Worm (Caenorhabditis elegans) whole organism, midembryonic: Measurements from ENCODE around the gene T12C9.7.

Experiments used
- T22C8.4 ChIP-seq: fragments of 200-800 bp; sonication (Bioruptor generic); IDR thresholded peaks from 2 replicates; pipeline ENCODE4 v1.3.6; 2022; ENCODE audit warnings: missing genetic modification characterization, missing compliant biosample characterization
- cog-1 ChIP-seq: sonication (generic microtip); optimal IDR thresholded peaks from 2 replicates; lab custom pipeline; 2016; ENCODE audit warnings: missing genetic modification characterization, missing compliant biosample characterization
- flt-1 ChIP-seq: fragments of 200-800 bp; sonication (Bioruptor generic); IDR thresholded peaks from 2 replicates; pipeline ENCODE4 v1.3.6; 2022; ENCODE audit warnings: missing genetic modification characterization, missing compliant biosample characterization
- klf-2 ChIP-seq: fragments of 200-800 bp; sonication (Bioruptor generic); conservative IDR thresholded peaks from 2 replicates; pipeline ENCODE4 v1.3.6; 2022; ENCODE audit warnings: missing genetic modification reagents, missing genetic modification characterization, missing compliant biosample characterization
- med-1 ChIP-seq: sonication (generic microtip); optimal IDR thresholded peaks from 2 replicates; lab custom pipeline; 2017; ENCODE audit warnings: missing genetic modification characterization, mild to moderate bottlenecking, missing compliant biosample characterization, antibody characterized with exemption, missing genetic modification reagents; ENCODE audit not compliant: insufficient read depth
- ref-1 ChIP-seq: fragments of 200-800 bp; sonication (Bioruptor generic); conservative IDR thresholded peaks from 2 replicates; pipeline ENCODE4 v1.3.6; 2022; ENCODE audit warnings: missing genetic modification reagents, missing genetic modification characterization, missing compliant biosample characterization
- tab-1 ChIP-seq: fragments of 200-800 bp; sonication (Bioruptor generic); IDR thresholded peaks from 2 replicates; pipeline ENCODE4 v1.3.6; 2022; ENCODE audit warnings: missing genetic modification characterization, missing compliant biosample characterization
- ztf-23 ChIP-seq: fragments of 200-800 bp; sonication (Bioruptor generic); IDR thresholded peaks from 2 replicates; pipeline ENCODE4 v1.3.6; 2022; ENCODE audit warnings: missing genetic modification reagents, missing genetic modification characterization, missing compliant biosample characterization
- ztf-29 ChIP-seq: fragments of 200-800 bp; sonication (Bioruptor generic); IDR thresholded peaks from 2 replicates; pipeline ENCODE4 v1.3.6; 2022; ENCODE audit warnings: missing genetic modification reagents, missing genetic modification characterization, missing compliant biosample characterization

T12C9.7 gene

DNA sequence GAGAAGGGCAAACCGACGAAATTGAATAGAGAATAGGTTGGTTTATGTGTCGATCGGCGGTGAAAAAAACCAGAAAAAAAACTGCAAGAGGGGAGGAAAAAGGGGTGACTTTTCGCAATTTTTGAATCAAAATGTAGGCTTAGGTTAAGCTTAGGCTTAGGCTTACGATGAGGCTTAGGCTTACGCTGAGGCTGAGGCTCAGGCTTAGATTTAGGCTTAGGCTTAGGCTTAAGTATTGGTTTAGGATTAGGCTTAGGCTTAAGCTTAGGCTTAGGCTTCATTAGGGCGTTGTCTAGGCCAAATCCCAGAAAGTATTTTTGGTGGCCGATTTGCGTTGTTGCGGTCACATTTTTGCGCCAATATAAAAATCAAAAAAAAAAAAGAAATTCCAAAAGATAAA lies 5.9 kb downstream of the T12C9.7 start:
- no peak for TF ChIP-seq flt-1 (GFP tag; lab: Robert Waterston, UW)

DNA sequence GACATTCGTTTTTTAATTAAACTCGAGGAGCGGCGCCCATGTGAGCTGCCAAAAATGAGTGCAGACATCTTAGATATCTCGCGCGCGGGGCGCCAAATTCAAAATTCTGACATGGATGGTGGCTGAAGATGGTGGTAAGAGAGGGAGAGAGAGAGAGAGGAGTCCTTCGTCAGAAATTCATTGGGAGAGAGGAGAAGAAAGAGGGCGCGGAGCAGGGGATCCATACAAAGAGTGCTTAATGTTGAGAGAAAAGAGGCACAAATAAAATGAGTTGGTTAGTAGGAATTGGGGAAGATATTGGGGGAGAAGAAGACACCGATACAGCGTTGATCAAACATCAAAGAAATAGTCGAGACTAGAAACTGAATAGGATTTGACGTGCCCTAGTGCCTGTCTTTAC lies 7.3 kb downstream of the T12C9.7 start:
- TF ChIP-seq klf-2 (GFP tag; lab: Robert Waterston, UW) (no peak), med-1 (GFP tag; lab: Kevin White, UChicago) (no peak), ztf-29 (GFP tag; lab: Robert Waterston, UW) (no peak), ztf-23 (no peak), flt-1 (GFP tag; lab: Robert Waterston, UW) (no peak), cog-1 (tag; lab: Kevin White, UChicago) (no peak), tab-1 (GFP tag; lab: Robert Waterston, UW) (no peak), ref-1 (GFP tag; lab: Robert Waterston, UW) (no peak), T22C8.4 (no peak)

DNA sequence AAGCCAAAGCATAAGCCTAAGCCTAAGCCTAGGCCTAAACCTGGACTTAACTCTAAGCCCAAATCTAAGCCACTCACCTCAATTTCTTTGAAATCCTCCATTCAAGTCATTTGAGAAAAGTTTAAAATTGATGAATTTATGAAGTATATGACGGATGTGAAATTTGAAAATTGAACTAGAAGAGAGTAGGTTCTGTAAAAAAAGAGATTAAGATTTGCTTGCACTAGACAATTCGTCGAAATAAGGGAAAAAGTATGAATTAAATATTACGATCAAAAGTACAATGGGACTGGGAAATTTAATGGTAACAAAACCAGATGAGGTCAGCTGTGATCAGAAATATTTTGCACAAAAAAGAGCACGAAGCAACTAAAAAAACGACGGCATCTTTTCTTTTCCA lies 7.7 kb downstream of the T12C9.7 start, which contains the start of gene twk-2:
twk-2 (minus strand) TSS at position 101 of the 400 bp plus-strand sequence.
- TF ChIP-seq ztf-23 (no peak), med-1 (GFP tag; lab: Kevin White, UChicago) (no peak), ref-1 (GFP tag; lab: Robert Waterston, UW) (no peak), flt-1 (GFP tag; lab: Robert Waterston, UW) (no peak), klf-2 (GFP tag; lab: Robert Waterston, UW) (no peak), tab-1 (GFP tag; lab: Robert Waterston, UW) (no peak), T22C8.4 (no peak), cog-1 (tag; lab: Kevin White, UChicago) (no peak)

DNA sequence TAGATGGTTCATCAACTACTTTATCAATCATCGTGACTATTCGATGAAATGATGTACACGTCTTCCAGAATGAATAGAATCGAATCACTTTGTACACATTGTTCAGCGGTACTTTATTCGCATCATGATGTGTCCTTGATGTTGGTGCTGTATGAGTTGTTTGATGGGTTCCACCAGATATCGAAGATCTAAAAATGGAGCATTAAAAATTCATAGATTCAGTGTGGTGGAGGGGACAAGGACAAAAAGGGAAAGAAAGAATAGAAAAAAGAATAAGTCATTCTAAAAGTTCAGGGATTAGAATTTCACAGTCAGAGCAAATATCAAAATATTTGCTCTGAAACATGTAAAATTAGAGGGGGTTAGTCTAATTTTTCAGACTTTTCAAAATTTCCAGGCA lies 15.9 kb downstream of the T12C9.7 start:
- no peak for TF ChIP-seq tab-1 (GFP tag; lab: Robert Waterston, UW)
- no peak for TF ChIP-seq ztf-29 (GFP tag; lab: Robert Waterston, UW)
- no peak for TF ChIP-seq ztf-23
- TF ChIP-seq T22C8.4 = no peak
- TF ChIP-seq flt-1 (GFP tag; lab: Robert Waterston, UW) = no peak
- no peak for TF ChIP-seq ref-1 (GFP tag; lab: Robert Waterston, UW)
- TF ChIP-seq med-1 (GFP tag; lab: Kevin White, UChicago) = no peak
- no peak for TF ChIP-seq cog-1 (tag; lab: Kevin White, UChicago)
- TF ChIP-seq klf-2 (GFP tag; lab: Robert Waterston, UW) = no peak

DNA sequence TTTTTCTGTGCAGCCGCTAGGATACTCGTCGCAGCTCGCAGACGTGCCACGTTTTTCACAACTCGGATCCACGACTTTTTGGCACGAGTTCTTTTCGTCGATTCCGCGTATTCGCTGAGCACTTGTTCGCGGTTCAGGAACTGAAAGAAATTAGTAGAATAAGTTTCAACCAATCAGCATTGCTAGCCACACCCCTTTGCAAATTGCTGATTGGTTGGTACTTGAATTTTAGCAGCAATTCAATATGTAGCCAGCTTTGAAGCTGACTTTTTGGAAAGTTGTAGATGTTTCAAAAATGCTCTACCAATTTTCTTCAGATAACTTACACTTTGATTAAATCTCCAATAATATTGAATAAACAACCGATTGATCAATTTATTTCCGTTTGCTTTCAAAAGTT lies 19.5 kb downstream of the T12C9.7 start:
- TF ChIP-seq flt-1 (GFP tag; lab: Robert Waterston, UW) = no peak
- TF ChIP-seq ztf-29 (GFP tag; lab: Robert Waterston, UW) = no peak
- TF ChIP-seq tab-1 (GFP tag; lab: Robert Waterston, UW) = no peak
- TF ChIP-seq T22C8.4 = no peak
- TF ChIP-seq klf-2 (GFP tag; lab: Robert Waterston, UW) = no peak
- TF ChIP-seq med-1 (GFP tag; lab: Kevin White, UChicago) = no peak
- TF ChIP-seq ref-1 (GFP tag; lab: Robert Waterston, UW) = no peak
- TF ChIP-seq ztf-23 = no peak
- no peak for TF ChIP-seq cog-1 (tag; lab: Kevin White, UChicago)

DNA sequence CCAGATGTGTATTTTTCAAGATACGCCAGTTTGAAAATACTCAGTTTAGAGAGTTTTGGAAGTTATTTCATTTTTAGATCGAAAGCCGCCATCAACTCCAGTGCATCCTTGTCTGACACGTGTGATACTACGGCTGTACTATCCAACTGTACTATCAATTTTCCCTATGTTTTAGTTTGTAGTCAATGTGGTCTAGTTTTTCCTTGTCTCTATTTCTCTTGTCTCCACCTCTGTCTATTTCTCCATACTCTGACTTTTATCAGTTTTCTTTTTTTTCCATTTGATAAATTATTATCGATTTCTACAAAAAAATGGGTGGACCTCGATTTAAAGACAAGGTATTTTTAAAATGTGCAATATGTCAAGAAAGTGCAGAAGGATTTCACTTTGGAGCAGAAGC lies 22.1 kb downstream of the T12C9.7 start, which contains the start of gene nhr-16:
nhr-16 (plus strand) TSS at position 205 of the 400 bp plus-strand sequence.
- TF ChIP-seq ref-1 (GFP tag; lab: Robert Waterston, UW) = no peak
- TF ChIP-seq ztf-23 = no peak
- TF ChIP-seq cog-1 (tag; lab: Kevin White, UChicago) = no peak
- TF ChIP-seq T22C8.4 = no peak

DNA sequence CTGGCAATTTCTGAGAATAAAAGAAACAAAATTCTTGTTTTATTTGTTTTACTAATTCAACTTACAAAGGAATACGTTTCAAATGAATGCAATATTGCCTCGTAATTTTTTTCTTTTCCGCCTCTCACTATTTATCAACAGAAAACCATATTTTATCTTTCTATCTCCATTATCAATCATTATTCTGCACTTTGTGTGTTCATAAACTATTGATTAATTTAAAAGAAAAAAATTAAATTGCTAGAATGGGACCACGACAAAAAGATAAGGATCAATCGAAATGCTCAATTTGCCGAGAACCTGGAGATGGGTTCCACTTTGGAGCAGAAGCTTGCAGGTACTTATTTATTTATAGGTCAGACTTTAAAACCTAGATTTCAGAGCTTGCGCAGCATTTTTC lies 25.6 kb downstream of the T12C9.7 start, which contains the start of gene nhr-273:
nhr-273 (plus strand) TSS at position 167 of the 400 bp plus-strand sequence.
- TF ChIP-seq ref-1 (GFP tag; lab: Robert Waterston, UW) (no peak), med-1 (GFP tag; lab: Kevin White, UChicago) (no peak), flt-1 (GFP tag; lab: Robert Waterston, UW) (no peak), ztf-29 (GFP tag; lab: Robert Waterston, UW) (no peak), tab-1 (GFP tag; lab: Robert Waterston, UW) (no peak), ztf-23 (no peak), klf-2 (GFP tag; lab: Robert Waterston, UW) (no peak), T22C8.4 (no peak)

DNA sequence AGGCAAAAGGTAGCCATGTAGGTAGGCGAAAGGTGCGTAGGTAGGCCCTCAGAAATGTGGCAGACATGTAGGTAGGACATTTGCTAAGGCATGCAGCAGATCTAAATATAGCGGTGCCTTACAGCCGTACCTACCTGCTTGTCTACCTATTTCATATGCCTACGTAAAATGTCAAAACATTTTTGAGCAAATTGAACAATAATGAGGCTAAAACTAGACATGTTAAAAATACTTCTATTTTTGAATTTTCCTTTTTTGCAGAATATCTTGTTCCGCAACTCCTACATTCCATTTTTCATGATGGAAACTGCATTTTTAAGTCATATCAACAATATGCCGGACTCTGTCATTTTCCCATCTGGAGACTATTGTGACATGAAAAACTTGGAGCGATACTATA lies 26.5 kb downstream of the T12C9.7 start:
- TF ChIP-seq ztf-23 (no peak), ref-1 (GFP tag; lab: Robert Waterston, UW) (no peak), tab-1 (GFP tag; lab: Robert Waterston, UW) (no peak), ztf-29 (GFP tag; lab: Robert Waterston, UW) (no peak), flt-1 (GFP tag; lab: Robert Waterston, UW) (no peak), T22C8.4 (no peak), med-1 (GFP tag; lab: Kevin White, UChicago) (no peak), klf-2 (GFP tag; lab: Robert Waterston, UW) (no peak), cog-1 (tag; lab: Kevin White, UChicago) (no peak)

DNA sequence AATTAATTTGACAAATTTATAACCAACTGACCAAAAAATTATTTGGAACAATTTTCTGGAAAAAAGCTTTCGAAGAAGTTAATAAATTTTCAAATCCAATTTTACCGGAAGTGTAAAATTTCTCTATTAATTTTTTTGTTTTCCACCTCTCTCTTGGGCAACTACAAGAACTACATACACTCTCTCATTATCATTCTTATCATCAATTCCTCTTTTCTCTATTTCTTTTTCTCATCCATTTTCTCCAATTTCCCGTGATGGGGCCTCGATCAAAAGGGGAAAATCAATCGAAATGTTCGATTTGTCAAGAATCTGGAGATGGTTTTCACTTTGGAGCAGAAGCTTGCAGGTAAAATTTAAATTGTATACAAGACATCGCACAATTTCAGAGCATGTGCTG lies 27.6 kb downstream of the T12C9.7 start, which contains the start of gene nhr-109:
nhr-109 (plus strand) TSS at position 222 of the 400 bp plus-strand sequence.
- TF ChIP-seq flt-1 (GFP tag; lab: Robert Waterston, UW) = no peak
- TF ChIP-seq med-1 (GFP tag; lab: Kevin White, UChicago) = no peak
- no peak for TF ChIP-seq ref-1 (GFP tag; lab: Robert Waterston, UW)
- TF ChIP-seq ztf-23 = no peak
- TF ChIP-seq tab-1 (GFP tag; lab: Robert Waterston, UW) = no peak
- TF ChIP-seq ztf-29 (GFP tag; lab: Robert Waterston, UW) = no peak
- TF ChIP-seq cog-1 (tag; lab: Kevin White, UChicago) = no peak
- TF ChIP-seq klf-2 (GFP tag; lab: Robert Waterston, UW) = no peak
- no peak for TF ChIP-seq T22C8.4

DNA sequence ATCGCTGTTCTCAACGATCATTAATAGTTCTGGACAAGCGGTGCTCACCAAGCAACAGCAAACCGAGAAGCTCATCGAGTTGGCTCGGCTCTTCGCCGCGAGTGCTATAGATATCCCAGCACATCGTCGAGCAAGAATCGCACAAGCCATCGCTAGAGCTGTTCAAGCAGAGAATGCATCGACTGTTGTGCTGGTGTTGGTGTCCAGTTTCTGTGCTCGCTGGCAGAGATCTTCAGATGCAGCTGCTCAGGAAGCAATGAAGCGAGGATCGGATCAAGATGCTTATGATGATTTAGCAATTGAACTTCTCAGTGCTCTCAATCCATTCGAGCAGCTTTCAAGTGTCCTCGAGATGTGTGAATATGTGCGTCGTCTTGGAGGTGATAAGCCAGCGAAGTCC lies 32.6 kb downstream of the T12C9.7 start:
- no peak for TF ChIP-seq tab-1 (GFP tag; lab: Robert Waterston, UW)
- no peak for TF ChIP-seq ref-1 (GFP tag; lab: Robert Waterston, UW)
